Worm (Caenorhabditis elegans): ENCODE results near the gene str-45.
"Not testable (repeated sequence)": the region's sequence is repeated elsewhere in the genome, so short reads cannot be mapped to it uniquely, and the experiment has no call there.

str-45 gene

DNA sequence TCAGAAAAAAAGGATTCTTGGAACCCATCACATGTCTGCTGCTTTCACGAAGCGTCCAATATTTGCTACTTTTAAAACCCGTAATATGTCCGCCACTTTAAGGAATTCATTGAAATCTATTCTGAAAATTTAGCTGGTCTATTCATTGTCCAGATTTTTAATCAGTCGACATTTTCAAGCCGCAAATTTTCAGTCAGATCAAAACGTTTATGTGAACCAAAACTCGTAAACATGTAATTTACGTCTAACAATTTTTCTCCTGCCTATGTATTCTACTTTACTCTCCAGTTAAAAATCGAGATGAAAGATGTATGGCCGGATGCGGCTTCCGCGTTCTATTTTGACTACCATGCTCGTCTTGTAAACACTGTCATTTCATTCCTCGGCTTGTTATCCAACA lies 39.2 kb downstream of the str-45 start, which contains the start of gene srw-1:
TSS of gene srw-1 (plus strand) at position 301 of the 400 bp plus-strand sequence.
- no peak for TF ChIP-seq pag-3 (tag; optimal IDR thresholded peaks at IDR 0.05; ENCODE audit: borderline replicate concordance, insufficient read depth)
- TF ChIP-seq unc-62 (GFP tag; optimal IDR thresholded peaks at IDR 0.05): no peak
- no peak for TF ChIP-seq C34B4.2 (tag; optimal IDR thresholded peaks at IDR 0.05)
- no peak for TF ChIP-seq egl-27 (tag; optimal IDR thresholded peaks at IDR 0.05)
- TF ChIP-seq ztf-11 (tag; optimal IDR thresholded peaks at IDR 0.05): no peak

DNA sequence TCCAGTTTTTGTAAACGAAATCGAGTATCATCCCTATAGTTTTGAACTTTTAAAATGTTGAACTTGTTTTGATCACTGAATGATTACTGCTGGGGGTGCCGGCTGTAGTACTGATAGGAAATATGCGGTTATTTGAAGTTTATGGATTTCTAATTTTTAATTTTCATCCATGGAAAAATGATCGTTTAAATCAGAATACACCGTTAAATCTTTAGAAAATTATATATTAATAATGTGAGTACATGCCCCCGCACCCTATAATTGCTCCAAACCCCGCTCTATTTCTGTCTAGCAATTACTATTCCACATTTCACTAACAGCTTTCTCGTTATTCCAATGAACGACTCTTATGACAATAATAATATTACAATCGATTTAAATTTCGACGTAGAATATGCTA lies 41.0 kb downstream of the str-45 start, which contains the start of gene Y75B12B.10:
TSS of gene Y75B12B.10 (plus strand) at position 301 of the 400 bp plus-strand sequence.
- TF ChIP-seq elt-3 (tag; optimal IDR thresholded peaks at IDR 0.05) (no peak), C04F5.9 (tag; optimal IDR thresholded peaks at IDR 0.05) (no peak), unc-130 (tag; optimal IDR thresholded peaks at IDR 0.05) (no peak), nhr-84 (tag; optimal IDR thresholded peaks at IDR 0.05) (no peak), sptf-1 (tag; optimal IDR thresholded peaks at IDR 0.05) (no peak), hlh-17 (GFP tag; optimal IDR thresholded peaks at IDR 0.05; ENCODE audit: borderline replicate concordance) (no peak), ztf-4 (tag; optimal IDR thresholded peaks at IDR 0.05) (no peak), nhr-12 (tag; optimal IDR thresholded peaks at IDR 0.05) (no peak), nhr-90 (tag; optimal IDR thresholded peaks at IDR 0.05; ENCODE audit: poor library complexity) (no peak), isw-1 (GFP tag; IDR thresholded peaks at IDR 0.05) (no peak), dsc-1 (tag; optimal IDR thresholded peaks at IDR 0.05) (no peak), jun-1 (tag; optimal IDR thresholded peaks at IDR 0.05) (no peak), irx-1 (tag; optimal IDR thresholded peaks at IDR 0.05) (no peak), ets-5 (GFP tag; IDR thresholded peaks at IDR 0.05) (no peak), mef-2 (tag; optimal IDR thresholded peaks at IDR 0.05) (no peak)

DNA sequence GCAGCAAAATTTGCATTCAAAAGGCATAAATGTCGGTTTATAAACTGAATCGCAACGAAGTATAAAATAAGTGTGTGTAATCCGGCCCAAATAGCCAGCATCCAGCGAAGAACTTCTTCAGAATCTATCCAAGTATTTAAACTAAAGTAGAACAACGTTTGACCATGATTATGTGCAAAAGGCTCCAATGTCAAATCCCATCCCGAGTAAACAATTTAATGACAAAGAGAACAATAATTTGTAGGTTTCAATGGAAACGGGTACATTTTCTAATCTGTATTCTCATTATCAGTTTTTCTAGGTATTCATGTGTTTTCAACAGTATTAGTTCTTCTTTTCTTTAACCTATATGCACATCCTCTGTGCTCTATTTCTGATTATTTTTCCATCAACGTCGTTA lies 48.9 kb downstream of the str-45 start, which contains the start of gene C41G6.12:
TSS of gene C41G6.12 (minus strand) at position 101 of the 400 bp plus-strand sequence.
- not testable (repeated sequence) for TF ChIP-seq fkh-4 (tag; optimal IDR thresholded peaks at IDR 0.05; ENCODE audit: borderline replicate concordance); efl-3 (GFP tag; optimal IDR thresholded peaks at IDR 0.05); lin-39 (tag; optimal IDR thresholded peaks at IDR 0.05)

All from whole organism, L1 larva.